1 fruit fly cellular context compared by ENCODE assay signal in the genomic region with DNA sequence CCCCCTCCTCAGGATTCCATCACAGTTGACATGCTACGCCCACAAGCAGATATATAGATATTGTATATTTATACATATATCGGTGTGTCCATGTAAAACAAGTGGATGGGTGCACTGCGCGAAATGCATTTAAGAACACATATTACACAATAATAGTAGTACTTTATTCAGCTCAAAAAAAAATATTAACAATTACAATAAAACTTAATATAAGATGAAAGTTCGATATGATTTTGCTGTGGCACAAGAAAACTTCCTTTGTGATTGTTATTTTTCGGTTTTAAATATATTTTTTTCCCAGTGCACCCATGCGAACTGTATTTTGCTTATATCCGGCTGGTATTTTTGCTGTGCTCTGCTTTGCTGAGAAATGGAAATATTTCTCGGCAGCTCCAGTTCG.
A peak's percentile ranks its signal among the peaks of the same experiment; 100 is the strongest.
TF ChIP-seq lines count a peak whose summit lies in the region.

No protein-coding gene starts in this region.

TF ChIP-seq in whole organism, embryonic, 481 proteins besides CTCF, POLR2A, EP300 and RAD21 (continued from another document):
- TF ChIP-seq CoRest (tag; optimal IDR thresholded peaks at IDR 0.05; lab: Kevin White, UChicago), result peak; percentile 6
- TF ChIP-seq phol (tag; optimal IDR thresholded peaks at IDR 0.05; lab: Kevin White, UChicago), result peak; percentile 18
- TF ChIP-seq nmo (GFP tag; optimal IDR thresholded peaks at IDR 0.05; lab: Kevin White, UChicago), result peak; percentile 9
- no peak for TF ChIP-seq Dll (GFP tag; IDR thresholded peaks at IDR 0.05; lab: Robert Waterston, UW; ENCODE audit: partially characterized antibody)
- 0 out of 3 replicates have a peak, but pooled peaks have one; percentile 21 for TF ChIP-seq row (GFP tag; IDR thresholded peaks at IDR 0.05; lab: Robert Waterston, UW)
- peak; percentile 3 for TF ChIP-seq grau (tag; optimal IDR thresholded peaks at IDR 0.05; lab: Kevin White, UChicago)
- peak; percentile 35; the same call in 1 of the 2 replicates for TF ChIP-seq Xrp1 (GFP tag; IDR thresholded peaks at IDR 0.05; lab: Robert Waterston, UW)
- TF ChIP-seq bsh (GFP tag; optimal IDR thresholded peaks at IDR 0.05; lab: Kevin White, UChicago), result peak in 1 of 2 experiments; percentile 40
- 0 out of 2 replicates have a peak, but pooled peaks have one; percentile 16 for TF ChIP-seq Ptx1 (GFP tag; IDR thresholded peaks at IDR 0.05; lab: Robert Waterston, UW)
- no peak for TF ChIP-seq cato (GFP tag; optimal IDR thresholded peaks at IDR 0.05; lab: Kevin White, UChicago; ENCODE audit: borderline replicate concordance)
- peak; percentile 29 for TF ChIP-seq fd96Cb (tag; optimal IDR thresholded peaks at IDR 0.05; lab: Kevin White, UChicago)
- peak; percentile 8 for TF ChIP-seq CG18262 (tag; optimal IDR thresholded peaks at IDR 0.05; lab: Kevin White, UChicago)
- peak in 1 of 2 experiments; percentile 24 for TF ChIP-seq Hr51 (GFP tag; optimal IDR thresholded peaks at IDR 0.05; lab: Kevin White, UChicago)
- TF ChIP-seq gem (tag; optimal IDR thresholded peaks at IDR 0.05; lab: Kevin White, UChicago), result peak; percentile 57
- no peak for TF ChIP-seq Hr3 (GFP tag; optimal IDR thresholded peaks at IDR 0.05; lab: Kevin White, UChicago)
- peak; percentile 30 for TF ChIP-seq CG10979 (tag; optimal IDR thresholded peaks at IDR 0.05; lab: Kevin White, UChicago)
- TF ChIP-seq dmrt99B (tag; optimal IDR thresholded peaks at IDR 0.05; lab: Kevin White, UChicago), result peak; percentile 40
- TF ChIP-seq eve (GFP tag; optimal IDR thresholded peaks at IDR 0.05; lab: Kevin White, UChicago), result peak in 1 of 2 experiments; percentile 17
- TF ChIP-seq CG30403 (GFP tag; optimal IDR thresholded peaks at IDR 0.05; lab: Kevin White, UChicago), result peak; percentile 14
- no peak for TF ChIP-seq CG13775 (GFP tag; optimal IDR thresholded peaks at IDR 0.05; lab: Kevin White, UChicago)
- peak; percentile 23 for TF ChIP-seq Xbp1 (GFP tag; optimal IDR thresholded peaks at IDR 0.05; lab: Kevin White, UChicago)
